Worm (Caenorhabditis elegans): ENCODE results near the gene C01G12.3.

ce11 chrII:14578716-14579115 lies 3.4 kb downstream of the C01G12.3 start, which contains the start of gene C01G12.9:
- TF ChIP-seq lin-38 (GFP tag; IDR thresholded peaks at IDR 0.05) (no peak), daf-19 (GFP tag; conservative IDR thresholded peaks at IDR 0.05) (no peak)
